Fruit fly (Drosophila melanogaster) whole organism, pupa: ENCODE data around the gene Spn75F.

ENCODE experiments used
- CG10348 ChIP-seq: fragments of 200-800 bp; sonication (Bioruptor generic); IDR thresholded peaks from 2 replicates; pipeline ENCODE4 v1.3.6; 2022; ENCODE audit warnings: missing biosample characterization, missing genetic modification characterization
- CG12605 ChIP-seq: fragments of 200-800 bp; sonication (Bioruptor generic); IDR thresholded peaks from 2 replicates; pipeline ENCODE4 v1.3.6; 2022; ENCODE audit warnings: missing biosample characterization, missing genetic modification characterization
- CG13204 ChIP-seq: fragments of 200-800 bp; sonication (Bioruptor generic); optimal IDR thresholded peaks from 2 replicates; lab custom pipeline; 2018; ENCODE audit warnings: missing biosample characterization, mild to moderate bottlenecking, missing genetic modification characterization, moderate library complexity
- CG14655 ChIP-seq: fragments of 200-800 bp; sonication (Bioruptor generic); optimal IDR thresholded peaks from 3 replicates; lab custom pipeline; 2017; ENCODE audit warnings: mild to moderate bottlenecking, missing biosample characterization, missing genetic modification reagents, missing genetic modification characterization
- CG15710 ChIP-seq: fragments of 200-800 bp; sonication (Bioruptor generic); optimal IDR thresholded peaks from 2 replicates; lab custom pipeline; 2018; ENCODE audit warnings: missing biosample characterization, mild to moderate bottlenecking, missing genetic modification characterization, moderate library complexity
- CG17806 ChIP-seq: fragments of 200-800 bp; sonication (Bioruptor generic); optimal IDR thresholded peaks from 2 replicates; lab custom pipeline; 2018; ENCODE audit warnings: missing biosample characterization, mild to moderate bottlenecking, missing genetic modification characterization, moderate library complexity
- CG32121 ChIP-seq: fragments of 200-800 bp; sonication (Bioruptor generic); IDR thresholded peaks from 2 replicates; pipeline ENCODE4 v1.3.6; 2022; ENCODE audit warnings: missing biosample characterization, missing genetic modification characterization
- CG34367 ChIP-seq: fragments of 200-800 bp; sonication (Bioruptor generic); optimal IDR thresholded peaks from 2 replicates; lab custom pipeline; 2018; ENCODE audit warnings: missing biosample characterization, mild to moderate bottlenecking, missing genetic modification characterization
- CG4496 ChIP-seq: fragments of 200-800 bp; sonication (Bioruptor generic); IDR thresholded peaks from 3 replicates; pipeline ENCODE4 v1.3.6; 2022; ENCODE audit warnings: missing biosample characterization, missing genetic modification characterization
- CG8159 ChIP-seq: fragments of 200-800 bp; sonication (Bioruptor generic); optimal IDR thresholded peaks from 3 replicates; lab custom pipeline; 2018; ENCODE audit warnings: missing biosample characterization, mild to moderate bottlenecking, missing genetic modification characterization, moderate library complexity
- CG8301 ChIP-seq: fragments of 200-800 bp; sonication (Bioruptor generic); optimal IDR thresholded peaks from 2 replicates; lab custom pipeline; 2018; ENCODE audit warnings: missing biosample characterization, mild to moderate bottlenecking, missing genetic modification characterization
- CG9948 ChIP-seq: fragments of 200-800 bp; sonication (Bioruptor generic); optimal IDR thresholded peaks from 2 replicates; lab custom pipeline; 2018; ENCODE audit warnings: missing biosample characterization, mild to moderate bottlenecking, missing genetic modification characterization, moderate library complexity
- D1 ChIP-seq: fragments of 200-800 bp; sonication (Bioruptor generic); optimal IDR thresholded peaks from 2 replicates; lab custom pipeline; 2018; ENCODE audit warnings: missing biosample characterization, mild to moderate bottlenecking, missing genetic modification characterization, moderate library complexity
- EcR ChIP-seq: fragments of 200-800 bp; sonication (Bioruptor generic); optimal IDR thresholded peaks from 3 replicates; lab custom pipeline; 2019; ENCODE audit warnings: missing biosample characterization, missing genetic modification characterization, mild to moderate bottlenecking, moderate library complexity, missing genetic modification reagents
- Ets98B ChIP-seq: fragments of 200-800 bp; sonication (Bioruptor generic); IDR thresholded peaks from 2 replicates; pipeline ENCODE4 v1.3.6; 2022; ENCODE audit warnings: missing biosample characterization, missing genetic modification characterization
- Pif1A ChIP-seq: fragments of 200-800 bp; sonication (Bioruptor generic); optimal IDR thresholded peaks from 3 replicates; lab custom pipeline; 2016; ENCODE audit warnings: missing biosample characterization, missing genetic modification characterization
- Pif1B ChIP-seq: fragments of 200-800 bp; sonication (Bioruptor generic); optimal IDR thresholded peaks from 3 replicates; lab custom pipeline; 2016; ENCODE audit warnings: missing biosample characterization, missing genetic modification characterization
- Snoo ChIP-seq: fragments of 200-800 bp; sonication (Bioruptor generic); optimal IDR thresholded peaks from 3 replicates; lab custom pipeline; 2017; ENCODE audit warnings: missing biosample characterization, mild to moderate bottlenecking, missing genetic modification characterization, inconsistent platforms
- fd96Ca ChIP-seq: fragments of 200-800 bp; sonication (Bioruptor generic); IDR thresholded peaks from 3 replicates; pipeline ENCODE4 v1.3.6; 2022; ENCODE audit warnings: missing biosample characterization, missing genetic modification characterization
- gl ChIP-seq: fragments of 200-800 bp; sonication (Bioruptor generic); optimal IDR thresholded peaks from 2 replicates; lab custom pipeline; 2018; ENCODE audit warnings: missing biosample characterization, mild to moderate bottlenecking, missing genetic modification characterization
- rn ChIP-seq: fragments of 200-800 bp; sonication (Bioruptor generic); IDR thresholded peaks from 2 replicates; pipeline ENCODE4 v1.3.6; 2022; ENCODE audit warnings: missing biosample characterization, missing genetic modification characterization

Spn75F gene

dm6 chr3L:19085688-19086363, 43.6 kb downstream of the Spn75F start:
- TF ChIP-seq Ets98B (GFP tag; lab: Robert Waterston, UW) (no peak), CG10348 (GFP tag; lab: Robert Waterston, UW) (no peak), CG8159 (no peak), CG4496 (GFP tag; lab: Robert Waterston, UW) (peak; percentile 6; the same call in 1 of the 3 replicates), gl (tag; lab: Kevin White, UChicago) (no peak), Pif1B (GFP tag; lab: Kevin White, UChicago) (no peak), CG8301 (no peak), CG14655 (GFP tag; lab: Kevin White, UChicago) (no peak), CG32121 (GFP tag; lab: Robert Waterston, UW) (peak; percentile 42), Snoo (tag; lab: Kevin White, UChicago) (no peak), fd96Ca (GFP tag; lab: Robert Waterston, UW) (0 out of 3 replicates have a peak, but pooled peaks have one; percentile 16), CG9948 (tag; lab: Kevin White, UChicago) (no peak), CG12605 (GFP tag; lab: Robert Waterston, UW) (no peak; the same call in 1 of the 2 replicates), CG13204 (GFP tag; lab: Kevin White, UChicago) (peak; percentile 39), CG15710 (tag; lab: Kevin White, UChicago) (no peak), EcR (GFP tag; lab: Kevin White, UChicago) (no peak), CG34367 (no peak), D1 (tag; lab: Kevin White, UChicago) (peak; percentile 36), CG17806 (tag; lab: Kevin White, UChicago) (no peak), rn (GFP tag; lab: Robert Waterston, UW) (no peak), Pif1A (GFP tag; lab: Kevin White, UChicago) (no peak)

dm6 chr3L:19083126-19083525, 46.3 kb downstream of the Spn75F start:
- TF ChIP-seq EcR (GFP tag; lab: Kevin White, UChicago) (no peak), Pif1A (GFP tag; lab: Kevin White, UChicago) (no peak), CG8159 (no peak), CG14655 (GFP tag; lab: Kevin White, UChicago) (no peak), CG10348 (GFP tag; lab: Robert Waterston, UW) (no peak), CG34367 (no peak), CG9948 (tag; lab: Kevin White, UChicago) (no peak), Ets98B (GFP tag; lab: Robert Waterston, UW) (no peak), Pif1B (GFP tag; lab: Kevin White, UChicago) (no peak), D1 (tag; lab: Kevin White, UChicago) (no peak), CG13204 (GFP tag; lab: Kevin White, UChicago) (no peak)
- TF ChIP-seq, all 21 proteins: peak for 0

- TF ChIP-seq CG10348 (GFP tag; lab: Robert Waterston, UW) (no peak), Pif1A (GFP tag; lab: Kevin White, UChicago) (no peak), CG8159 (peak; percentile 47), CG14655 (GFP tag; lab: Kevin White, UChicago) (peak; percentile 35), fd96Ca (GFP tag; lab: Robert Waterston, UW) (0 out of 3 replicates have a peak, but pooled peaks have one; percentile 10), EcR (GFP tag; lab: Kevin White, UChicago) (peak; percentile 98), CG13204 (GFP tag; lab: Kevin White, UChicago) (peak; percentile 42)
Measured at dm6 chr3L:19080926-19081700, 48.4 kb downstream of the Spn75F start.

- TF ChIP-seq CG8301, result peak; percentile 73
- peak; percentile 60 for TF ChIP-seq CG9948 (tag; lab: Kevin White, UChicago)
- TF ChIP-seq EcR (GFP tag; lab: Kevin White, UChicago), result no peak
- TF ChIP-seq Snoo (tag; lab: Kevin White, UChicago), result peak; percentile 73
- peak; percentile 21 for TF ChIP-seq CG17806 (tag; lab: Kevin White, UChicago)
- peak; percentile 68 for TF ChIP-seq Pif1B (GFP tag; lab: Kevin White, UChicago)
- peak; percentile 72 for TF ChIP-seq Pif1A (GFP tag; lab: Kevin White, UChicago)
- peak; percentile 61 for TF ChIP-seq CG15710 (tag; lab: Kevin White, UChicago)
- TF ChIP-seq CG10348 (GFP tag; lab: Robert Waterston, UW), result no peak
- peak; percentile 38 for TF ChIP-seq CG34367
- no peak for TF ChIP-seq rn (GFP tag; lab: Robert Waterston, UW)
- no peak; the same call in 1 of the 3 replicates for TF ChIP-seq CG4496 (GFP tag; lab: Robert Waterston, UW)
- peak; percentile 47 for TF ChIP-seq CG32121 (GFP tag; lab: Robert Waterston, UW)
- peak; percentile 80 for TF ChIP-seq CG8159
- no peak for TF ChIP-seq CG12605 (GFP tag; lab: Robert Waterston, UW)
- peak; percentile 31 for TF ChIP-seq D1 (tag; lab: Kevin White, UChicago)
- peak; percentile 54; the same call in 1 of the 3 replicates for TF ChIP-seq fd96Ca (GFP tag; lab: Robert Waterston, UW)
- no peak for TF ChIP-seq gl (tag; lab: Kevin White, UChicago)
- peak; percentile 85 for TF ChIP-seq CG14655 (GFP tag; lab: Kevin White, UChicago)
- TF ChIP-seq, all 21 proteins: peak for 13
Measured at dm6 chr3L:19079798-19080691, 49.4 kb downstream of the Spn75F start.
